Worm (Caenorhabditis elegans) whole organism, young adult: ENCODE results near the gene C29F9.6.
"Not testable (repeated sequence)": the region's sequence is repeated elsewhere in the genome, so short reads cannot be mapped to it uniquely, and the experiment has no call there.

Source experiments
- F55B11.4 ChIP-seq: sonication (generic microtip); optimal IDR thresholded peaks from 2 replicates; lab custom pipeline; 2016; ENCODE audit warnings: missing compliant biosample characterization, missing genetic modification characterization, borderline replicate concordance; ENCODE audit not compliant: insufficient read depth
- attf-6 ChIP-seq: fragments of 200-800 bp; sonication (Bioruptor generic); IDR thresholded peaks from 2 replicates; pipeline ENCODE4 v1.3.6; 2022; ENCODE audit warnings: missing genetic modification reagents, missing genetic modification characterization, missing compliant biosample characterization
- dpl-1 ChIP-seq: fragments of 150-350 bp; optimal IDR thresholded peaks from 2 replicates; lab custom pipeline; 2014; ENCODE audit warnings: missing biosample characterization, missing genetic modification reagents, missing genetic modification characterization
- sea-2 ChIP-seq: fragments of 200-800 bp; sonication (Bioruptor generic); IDR thresholded peaks from 2 replicates; pipeline ENCODE4 v1.3.6; 2022; ENCODE audit warnings: missing genetic modification characterization, missing compliant biosample characterization

DNA sequence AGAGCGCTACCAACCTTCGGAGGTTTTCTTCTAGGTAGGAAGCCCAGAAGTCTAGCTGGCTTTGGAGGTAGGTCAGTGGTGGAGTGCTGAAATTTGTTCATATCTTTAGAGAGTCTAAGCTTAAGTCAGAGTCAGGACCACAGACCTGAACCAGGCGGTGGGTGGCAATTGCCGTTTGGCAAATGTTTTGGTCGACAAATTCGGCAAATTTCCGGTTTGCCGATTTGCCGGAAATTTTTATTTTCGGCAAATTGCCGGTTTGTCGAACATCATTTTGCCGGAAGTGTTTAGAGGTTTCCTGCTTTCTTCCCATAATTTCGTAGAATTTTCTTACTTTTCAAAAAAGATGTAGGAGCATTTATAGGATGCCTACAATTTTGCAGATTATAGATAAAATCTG lies 15.9 kb upstream of the C29F9.6 start, which contains the start of gene C29F9.9:
- not testable (repeated sequence) for TF ChIP-seq sea-2 (GFP tag; lab: Robert Waterston, UW); dpl-1 (GFP tag; lab: Kevin White, UChicago); F55B11.4; attf-6
